Fruit fly (Drosophila melanogaster) whole organism, embryonic: Measurements from ENCODE around the gene RpL32.

Source experiments
- Atf-2 ChIP-seq: fragments of 200-800 bp; sonication (Bioruptor generic); optimal IDR thresholded peaks from 2 replicates; lab custom pipeline; 2016; ENCODE audit warnings: missing biosample characterization, missing genetic modification characterization
- C15 ChIP-seq: fragments of 200-800 bp; sonication (Bioruptor generic); IDR thresholded peaks from 3 replicates; pipeline ENCODE4 v1.3.6; 2022; ENCODE audit warnings: missing biosample characterization, missing genetic modification characterization
- CG11398 ChIP-seq: fragments of 200-800 bp; sonication (Bioruptor generic); optimal IDR thresholded peaks from 2 replicates; lab custom pipeline; 2016; ENCODE audit warnings: missing biosample characterization, missing genetic modification characterization
- CG13624 ChIP-seq: fragments of 200-800 bp; sonication (Bioruptor generic); optimal IDR thresholded peaks from 2 replicates; lab custom pipeline; 2016; ENCODE audit warnings: missing biosample characterization, missing genetic modification characterization
- CG15011 ChIP-seq: fragments of 200-800 bp; sonication (Bioruptor generic); optimal IDR thresholded peaks from 3 replicates; lab custom pipeline; 2018; ENCODE audit warnings: missing biosample characterization, mild to moderate bottlenecking, missing genetic modification characterization
- CG1529 ChIP-seq: fragments of 200-800 bp; sonication (Bioruptor generic); optimal IDR thresholded peaks from 3 replicates; lab custom pipeline; 2018; ENCODE audit warnings: missing biosample characterization, missing genetic modification characterization
- CG15479 ChIP-seq: fragments of 200-800 bp; sonication (Bioruptor generic); optimal IDR thresholded peaks from 3 replicates; lab custom pipeline; 2019; ENCODE audit warnings: missing biosample characterization, mild to moderate bottlenecking, missing genetic modification characterization, moderate library complexity
- CG1602 ChIP-seq: fragments of 200-800 bp; sonication (Bioruptor generic); optimal IDR thresholded peaks from 3 replicates; lab custom pipeline; 2016; ENCODE audit warnings: missing biosample characterization, missing genetic modification characterization
- CG18599 ChIP-seq: fragments of 200-800 bp; sonication (Bioruptor generic); optimal IDR thresholded peaks from 3 replicates; lab custom pipeline; 2017; ENCODE audit warnings: missing biosample characterization, missing genetic modification characterization, mild to moderate bottlenecking, moderate library complexity, missing genetic modification reagents
- CG2116 ChIP-seq: fragments of 200-800 bp; sonication (Bioruptor generic); optimal IDR thresholded peaks from 3 replicates; lab custom pipeline; 2018; ENCODE audit warnings: missing biosample characterization, mild to moderate bottlenecking, missing genetic modification characterization
- CG2129 ChIP-seq: fragments of 200-800 bp; sonication (Bioruptor generic); IDR thresholded peaks from 2 replicates; pipeline ENCODE4 v1.3.6; 2022; ENCODE audit warnings: missing biosample characterization, missing genetic modification characterization; ENCODE audit not compliant: partially characterized antibody
- CG31365 ChIP-seq: fragments of 200-800 bp; sonication (Bioruptor generic); optimal IDR thresholded peaks from 2 replicates; lab custom pipeline; 2018; ENCODE audit warnings: missing biosample characterization, mild to moderate bottlenecking, missing genetic modification characterization
- CG33213 ChIP-seq: fragments of 200-800 bp; sonication (Bioruptor generic); optimal IDR thresholded peaks from 3 replicates; lab custom pipeline; 2016; ENCODE audit warnings: missing biosample characterization, missing genetic modification characterization
- CG33557 ChIP-seq: fragments of 200-800 bp; sonication (Bioruptor generic); optimal IDR thresholded peaks from 2 replicates; lab custom pipeline; 2019; ENCODE audit warnings: missing biosample characterization, mild to moderate bottlenecking, missing genetic modification characterization, moderate library complexity
- CG5245 ChIP-seq: fragments of 200-800 bp; sonication (Bioruptor generic); optimal IDR thresholded peaks from 3 replicates; lab custom pipeline; 2016; ENCODE audit warnings: missing biosample characterization, missing genetic modification characterization
- CG6854 ChIP-seq: fragments of 200-800 bp; sonication (Bioruptor generic); optimal IDR thresholded peaks from 3 replicates; lab custom pipeline; 2017; ENCODE audit warnings: missing biosample characterization, mild to moderate bottlenecking, missing genetic modification characterization
- CG7271 ChIP-seq: fragments of 200-800 bp; sonication (Bioruptor generic); optimal IDR thresholded peaks from 2 replicates; lab custom pipeline; 2018; ENCODE audit warnings: missing biosample characterization, mild to moderate bottlenecking, missing genetic modification characterization, moderate library complexity
- CG7928 ChIP-seq: fragments of 200-800 bp; sonication (Bioruptor generic); optimal IDR thresholded peaks from 2 replicates; lab custom pipeline; 2017; ENCODE audit warnings: missing biosample characterization, mild to moderate bottlenecking, missing genetic modification characterization
- CG8281 ChIP-seq: fragments of 200-800 bp; sonication (Bioruptor generic); optimal IDR thresholded peaks from 2 replicates; lab custom pipeline; 2018; ENCODE audit warnings: missing biosample characterization, mild to moderate bottlenecking, missing genetic modification characterization, moderate library complexity
- CG9727 ChIP-seq: fragments of 200-800 bp; sonication (Bioruptor generic); optimal IDR thresholded peaks from 3 replicates; lab custom pipeline; 2017; ENCODE audit warnings: missing biosample characterization, mild to moderate bottlenecking, missing genetic modification characterization
- Dll ChIP-seq: fragments of 200-800 bp; sonication (Bioruptor generic); IDR thresholded peaks from 4 replicates; pipeline ENCODE4 v1.3.6; 2022; ENCODE audit warnings: missing biosample characterization, missing genetic modification characterization; ENCODE audit not compliant: partially characterized antibody
- E2f1 ChIP-seq: fragments of 200-800 bp; sonication (Bioruptor generic); IDR thresholded peaks from 2 replicates; pipeline ENCODE4 v1.3.6; 2022; ENCODE audit warnings: missing biosample characterization, missing genetic modification characterization
- Hey ChIP-seq: fragments of 200-800 bp; sonication (Bioruptor generic); optimal IDR thresholded peaks from 3 replicates; lab custom pipeline; 2018; ENCODE audit warnings: missing biosample characterization, mild to moderate bottlenecking, missing genetic modification characterization
- Jarid2 ChIP-seq: fragments of 200-800 bp; sonication (Bioruptor generic); optimal IDR thresholded peaks from 3 replicates; lab custom pipeline; 2017; ENCODE audit warnings: mild to moderate bottlenecking, missing biosample characterization, missing genetic modification reagents, missing genetic modification characterization
- Lhr ChIP-seq: fragments of 200-800 bp; sonication (Bioruptor generic); optimal IDR thresholded peaks from 3 replicates; lab custom pipeline; 2017; ENCODE audit warnings: mild to moderate bottlenecking, missing biosample characterization, missing genetic modification reagents, missing genetic modification characterization
- Mrtf ChIP-seq: fragments of 200-800 bp; sonication (Bioruptor generic); IDR thresholded peaks from 3 replicates; pipeline ENCODE4 v1.3.6; 2022; ENCODE audit warnings: missing biosample characterization, missing genetic modification characterization
- Rfx ChIP-seq: fragments of 200-800 bp; sonication (Bioruptor generic); IDR thresholded peaks from 2 replicates; pipeline ENCODE4 v1.3.6; 2022; ENCODE audit warnings: missing biosample characterization, missing genetic modification characterization
- Scr ChIP-seq: fragments of 200-800 bp; sonication (Bioruptor generic); IDR thresholded peaks from 2 replicates; pipeline ENCODE4 v1.3.6; 2022; ENCODE audit warnings: missing biosample characterization, missing genetic modification characterization; ENCODE audit not compliant: partially characterized antibody
- Tbp ChIP-seq: fragments of >200 bp; optimal IDR thresholded peaks from 2 replicates; lab custom pipeline; 2018; ENCODE audit warnings: missing biosample characterization, missing genetic modification characterization
- YL-1 ChIP-seq: fragments of 200-800 bp; sonication (Bioruptor generic); optimal IDR thresholded peaks from 3 replicates; lab custom pipeline; 2017; ENCODE audit warnings: missing biosample characterization, mild to moderate bottlenecking, missing genetic modification characterization
- aop ChIP-seq: fragments of 200-800 bp; sonication (Bioruptor generic); IDR thresholded peaks from 2 replicates; pipeline ENCODE4 v1.3.6; 2022; ENCODE audit warnings: missing biosample characterization, missing genetic modification characterization
- bcd ChIP-seq: fragments of 200-800 bp; sonication (Bioruptor generic); optimal IDR thresholded peaks from 2 replicates; lab custom pipeline; 2017; ENCODE audit warnings: missing biosample characterization, mild to moderate bottlenecking, missing genetic modification characterization
- chinmo ChIP-seq: fragments of 200-800 bp; sonication (Bioruptor generic); IDR thresholded peaks from 4 replicates; pipeline ENCODE4 v1.3.6; 2022; ENCODE audit warnings: missing biosample characterization, missing genetic modification characterization; ENCODE audit not compliant: partially characterized antibody
- chn ChIP-seq: fragments of 200-800 bp; sonication (Bioruptor generic); optimal IDR thresholded peaks from 2 replicates; lab custom pipeline; 2016; ENCODE audit warnings: missing biosample characterization, missing genetic modification characterization
- fd3F ChIP-seq: fragments of 200-800 bp; sonication (Bioruptor generic); optimal IDR thresholded peaks from 2 replicates; lab custom pipeline; 2018; ENCODE audit warnings: missing biosample characterization, mild to moderate bottlenecking, missing genetic modification characterization, moderate library complexity
- gce ChIP-seq: fragments of 200-800 bp; sonication (Bioruptor generic); IDR thresholded peaks from 3 replicates; pipeline ENCODE4 v1.3.6; 2022; ENCODE audit warnings: missing biosample characterization, missing genetic modification characterization
- gcm ChIP-seq: fragments of 200-800 bp; sonication (Bioruptor generic); optimal IDR thresholded peaks from 2 replicates; lab custom pipeline; 2019; ENCODE audit warnings: missing biosample characterization, mild to moderate bottlenecking, missing genetic modification characterization, moderate library complexity
- grn ChIP-seq: fragments of 200-800 bp; sonication (Bioruptor generic); optimal IDR thresholded peaks from 3 replicates; lab custom pipeline; 2017; ENCODE audit warnings: missing biosample characterization, missing genetic modification characterization
- hkb ChIP-seq, 2 experiments: fragments of 200-800 bp in 1 of 2; fragments of >200 bp in 1 of 2; sonication (Bioruptor generic) in 1 of 2; IDR thresholded peaks in 1 of 2; optimal IDR thresholded peaks in 1 of 2; 2 replicates each; pipeline versions ENCODE4 v1.3.6 to Lab custom; 2017 to 2022; ENCODE audit warnings: missing biosample characterization in 1 of 2, missing genetic modification characterization in 1 of 2
- hth ChIP-seq: fragments of >200 bp; optimal IDR thresholded peaks from 2 replicates; lab custom pipeline; 2017; ENCODE audit warnings: inconsistent platforms
- kah ChIP-seq: fragments of 200-800 bp; sonication (Bioruptor generic); optimal IDR thresholded peaks from 2 replicates; lab custom pipeline; 2018; ENCODE audit warnings: missing biosample characterization, mild to moderate bottlenecking, missing genetic modification characterization
- lbe ChIP-seq: fragments of 200-800 bp; sonication (Bioruptor generic); optimal IDR thresholded peaks from 2 replicates; lab custom pipeline; 2016; ENCODE audit warnings: missing biosample characterization, mild to moderate bottlenecking, missing genetic modification characterization
- rib ChIP-seq: fragments of 200-800 bp; sonication (Bioruptor generic); IDR thresholded peaks from 2 replicates; pipeline ENCODE4 v1.3.6; 2022; ENCODE audit warnings: missing biosample characterization, missing genetic modification characterization
- salm ChIP-seq: fragments of 200-800 bp; sonication (Bioruptor generic); optimal IDR thresholded peaks from 2 replicates; lab custom pipeline; 2018; ENCODE audit warnings: missing biosample characterization, mild to moderate bottlenecking, missing genetic modification characterization
- scrt ChIP-seq: fragments of 200-800 bp; sonication (Bioruptor generic); optimal IDR thresholded peaks from 2 replicates; lab custom pipeline; 2018; ENCODE audit warnings: missing biosample characterization, mild to moderate bottlenecking, missing genetic modification characterization, moderate library complexity
- sima ChIP-seq: fragments of 200-800 bp; sonication (Bioruptor generic); optimal IDR thresholded peaks from 2 replicates; lab custom pipeline; 2016; ENCODE audit warnings: missing biosample characterization, missing genetic modification characterization
- tna ChIP-seq: fragments of 200-800 bp; sonication (Bioruptor generic); IDR thresholded peaks from 2 replicates; pipeline ENCODE4 v1.3.6; 2022; ENCODE audit warnings: missing biosample characterization, missing genetic modification characterization; ENCODE audit not compliant: partially characterized antibody

The RpL32 gene

DNA sequence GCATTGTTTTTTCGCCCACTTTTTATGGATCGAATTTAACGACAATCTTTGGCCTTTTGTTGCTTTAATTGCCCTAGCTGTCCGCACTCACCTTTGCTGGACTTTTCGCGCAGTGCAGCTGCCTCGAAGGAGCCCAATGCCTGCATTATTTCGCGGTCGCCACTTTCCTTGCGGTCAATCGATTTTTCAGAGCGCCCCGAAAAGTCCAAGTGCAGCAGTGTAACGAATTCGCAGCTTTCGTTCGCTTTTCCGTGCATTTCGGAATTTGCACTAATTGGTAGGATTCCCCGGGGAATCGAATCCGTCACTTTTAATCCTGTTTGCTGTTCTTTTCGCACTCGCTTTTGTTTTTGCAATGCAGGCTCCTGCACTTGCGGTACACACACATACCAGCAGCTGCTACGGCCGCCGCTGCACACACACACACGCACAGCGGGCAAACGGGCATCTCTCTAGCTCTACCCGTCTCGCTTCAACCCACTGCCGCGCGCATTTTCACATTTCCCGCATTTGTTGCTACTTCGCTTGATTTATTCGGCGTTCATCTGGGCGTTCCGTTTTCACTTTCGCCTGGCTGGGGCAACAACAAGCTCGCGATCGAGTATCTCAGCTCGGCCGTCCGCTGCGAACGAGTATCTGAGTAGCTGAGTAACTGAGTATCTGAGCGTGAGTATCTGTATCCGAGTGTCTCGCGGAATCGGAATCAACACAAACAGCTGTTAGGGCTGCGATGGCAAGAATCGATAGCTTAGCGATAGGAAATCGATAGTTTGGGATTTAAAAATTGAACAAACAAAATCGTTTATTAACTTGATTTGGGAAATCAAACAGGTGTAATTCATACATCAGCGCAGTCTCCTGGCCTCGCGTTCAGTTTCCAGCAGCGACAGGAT is 24.2 kb downstream of the RpL32 start, which contains the start of gene Mgat2 (continued):
- TF ChIP-seq rib (GFP tag; lab: Robert Waterston, UW), result peak; percentile 62; the same call in 1 of the 2 replicates
- TF ChIP-seq Hey (tag; lab: Kevin White, UChicago), result no peak
- peak; percentile 87 for TF ChIP-seq Jarid2 (GFP tag; lab: Kevin White, UChicago)
- TF ChIP-seq kah (GFP tag; lab: Kevin White, UChicago), result peak; percentile 58
- no peak for TF ChIP-seq sima
- TF ChIP-seq CG33557 (GFP tag; lab: Kevin White, UChicago), result peak; percentile 85
- TF ChIP-seq CG7271, result peak; percentile 13
- peak; percentile 65 for TF ChIP-seq YL-1
- TF ChIP-seq chn (GFP tag; lab: Kevin White, UChicago), result peak; percentile 34
- TF ChIP-seq Mrtf (GFP tag; lab: Robert Waterston, UW), result no peak
- TF ChIP-seq hkb (optimal IDR thresholded peaks at IDR 0.05; lab: Kevin White, UChicago), result no peak
- peak; percentile 60; the same call in 1 of the 2 replicates for TF ChIP-seq hkb (GFP tag; IDR thresholded peaks at IDR 0.05; lab: Robert Waterston, UW)
- TF ChIP-seq CG11398 (GFP tag; lab: Kevin White, UChicago), result peak; percentile 31
- TF ChIP-seq CG33213 (GFP tag; lab: Kevin White, UChicago), result peak; percentile 5
- no peak for TF ChIP-seq CG18599 (GFP tag; lab: Kevin White, UChicago)
- no peak for TF ChIP-seq CG5245 (GFP tag; lab: Kevin White, UChicago)
- no peak for TF ChIP-seq fd3F
- TF ChIP-seq CG15011 (GFP tag; lab: Kevin White, UChicago), result no peak
- TF ChIP-seq C15 (GFP tag; lab: Robert Waterston, UW), result no peak
- peak; percentile 96 for TF ChIP-seq Dll (GFP tag; lab: Robert Waterston, UW)
- peak; percentile 91 for TF ChIP-seq Scr (GFP tag; lab: Robert Waterston, UW)
- peak; percentile 72; the same call in 1 of the 2 replicates for TF ChIP-seq tna
- no peak for TF ChIP-seq CG1602 (GFP tag; lab: Kevin White, UChicago)
- TF ChIP-seq Rfx, result peak; percentile 37; the same call in 1 of the 2 replicates
- no peak for TF ChIP-seq aop (GFP tag; lab: Robert Waterston, UW)
- TF ChIP-seq gce (GFP tag; lab: Robert Waterston, UW), result peak; percentile 31; the same call in 1 of the 3 replicates
- TF ChIP-seq CG8281, result no peak
- TF ChIP-seq Tbp (GFP tag; lab: Kevin White, UChicago), result no peak
- TF ChIP-seq gcm (GFP tag; lab: Kevin White, UChicago), result peak; percentile 97
- TF ChIP-seq CG15479 (GFP tag; lab: Kevin White, UChicago), result peak; percentile 59
- TF ChIP-seq scrt, result peak; percentile 32
- TF ChIP-seq Lhr (GFP tag; lab: Kevin White, UChicago), result no peak
- TF ChIP-seq CG31365 (tag; lab: Kevin White, UChicago), result peak; percentile 42
- peak; percentile 38 for TF ChIP-seq CG9727 (GFP tag; lab: Kevin White, UChicago)
- TF ChIP-seq chinmo (GFP tag; lab: Robert Waterston, UW), result peak; percentile 97
- TF ChIP-seq bcd (GFP tag; lab: Kevin White, UChicago), result no peak
- peak; percentile 34 for TF ChIP-seq lbe (GFP tag; lab: Kevin White, UChicago)
- TF ChIP-seq salm (tag; lab: Kevin White, UChicago), result peak; percentile 49
- peak; percentile 80 for TF ChIP-seq CG2129 (GFP tag; lab: Robert Waterston, UW)
- no peak for TF ChIP-seq CG1529
- TF ChIP-seq E2f1 (GFP tag; lab: Robert Waterston, UW), result peak; percentile 49; the same call in 1 of the 2 replicates
- TF ChIP-seq CG2116 (GFP tag; lab: Kevin White, UChicago), result no peak
- peak; percentile 11 for TF ChIP-seq CG13624
- no peak for TF ChIP-seq Atf-2
- TF ChIP-seq grn (GFP tag; lab: Kevin White, UChicago), result peak; percentile 27
- TF ChIP-seq CG6854, result peak; percentile 66
- TF ChIP-seq hth (lab: Kevin White, UChicago), result no peak
- TF ChIP-seq CG7928 (GFP tag; lab: Kevin White, UChicago), result no peak
